Fruit fly (Drosophila melanogaster): ENCODE data around the gene Mms19.

DNA sequence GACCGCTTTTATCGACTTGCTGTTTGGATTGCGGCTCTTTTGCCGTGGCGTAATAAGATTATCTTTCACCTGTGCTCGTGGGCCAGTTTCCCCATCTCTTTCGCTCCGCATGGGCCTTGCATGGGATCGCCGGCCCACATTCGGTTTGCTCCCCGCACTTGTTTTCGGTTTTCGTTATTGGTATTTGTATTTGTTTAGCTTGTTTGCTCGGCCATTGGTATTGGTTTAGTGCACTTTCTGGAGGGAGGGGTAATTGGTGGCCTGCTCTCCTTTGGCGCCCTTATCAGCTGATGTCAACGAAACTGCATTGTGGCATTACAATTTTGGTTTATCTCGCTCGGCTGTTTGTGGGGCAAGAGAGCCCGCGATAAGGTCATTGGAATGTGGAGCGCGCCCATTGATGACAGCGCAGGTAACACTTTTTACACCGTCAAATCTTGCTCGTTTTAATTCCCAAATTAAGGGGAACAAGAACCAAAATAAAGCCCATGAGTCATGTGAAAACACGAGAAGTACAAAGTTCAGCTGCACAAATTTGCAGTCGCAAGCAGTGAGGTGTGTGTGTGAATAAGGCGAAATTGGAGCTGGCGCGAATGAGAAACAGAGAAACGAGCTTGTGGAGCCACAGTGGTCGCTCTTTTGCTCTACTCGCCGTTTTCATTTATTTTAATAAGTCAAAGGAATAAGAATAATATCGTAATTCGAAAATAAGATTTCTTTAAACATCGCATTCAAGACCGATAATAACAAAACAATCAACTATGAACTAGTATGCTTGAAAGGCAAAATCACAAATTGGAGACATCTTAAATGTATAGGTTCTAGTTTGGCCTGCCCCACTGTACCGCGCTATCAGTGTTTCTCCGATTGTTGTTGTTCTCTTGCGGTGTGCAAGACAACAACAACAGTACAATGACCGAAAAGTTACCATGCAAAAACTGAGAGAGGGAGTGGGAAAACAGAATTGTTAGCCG is 16.7 kb upstream of the Mms19 start:
- peak; percentile 86 for TF ChIP-seq CG1620 (GFP tag; optimal IDR thresholded peaks at IDR 0.05)
- TF ChIP-seq bab1 (GFP tag; optimal IDR thresholded peaks at IDR 0.05), result peak; percentile 94
- peak; percentile 96 for TF ChIP-seq Crg-1 (GFP tag; optimal IDR thresholded peaks at IDR 0.05)
- peak; percentile 76 for TF ChIP-seq CG33017 (tag; optimal IDR thresholded peaks at IDR 0.05)
- TF ChIP-seq cic (GFP tag; optimal IDR thresholded peaks at IDR 0.05), result peak; percentile 92
- peak; percentile 90 for TF ChIP-seq CG7045 (GFP tag; optimal IDR thresholded peaks at IDR 0.05)
- peak; percentile 76 for TF ChIP-seq pad (GFP tag; optimal IDR thresholded peaks at IDR 0.05)
- no peak for TF ChIP-seq kay (GFP tag; ENCODE audit: borderline replicate concordance)
- peak; percentile 90 for TF ChIP-seq Clk (GFP tag; optimal IDR thresholded peaks at IDR 0.05)
- TF ChIP-seq Hr96 (GFP tag; optimal IDR thresholded peaks at IDR 0.05), result peak; percentile 79
